Worm (Caenorhabditis elegans) whole organism, mixed stage, embryonic: ENCODE results near the gene C10A4.1.

ENCODE experiments used
- lin-13 ChIP-seq: fragments of 150-350 bp; optimal IDR thresholded peaks from 2 replicates; lab custom pipeline; 2014; ENCODE audit warnings: missing biosample characterization, missing genetic modification characterization
- nhr-237 ChIP-seq: fragments of 150-350 bp; optimal IDR thresholded peaks from 2 replicates; lab custom pipeline; 2014; ENCODE audit warnings: missing biosample characterization, missing genetic modification characterization
- nhr-28 ChIP-seq: fragments of 150-350 bp; optimal IDR thresholded peaks from 2 replicates; lab custom pipeline; 2014; ENCODE audit warnings: missing biosample characterization, missing genetic modification characterization
- snpc-4 ChIP-seq: fragments of 150-350 bp; optimal IDR thresholded peaks from 2 replicates; lab custom pipeline; 2014; ENCODE audit warnings: missing biosample characterization, missing genetic modification characterization
- tbx-8 ChIP-seq: fragments of 200-800 bp; sonication (Bioruptor generic); optimal IDR thresholded peaks from 2 replicates; lab custom pipeline; 2018; ENCODE audit warnings: mild to moderate bottlenecking, missing genetic modification characterization, moderate library complexity, missing compliant biosample characterization
- unc-39 ChIP-seq: fragments of 150-350 bp; optimal IDR thresholded peaks from 2 replicates; lab custom pipeline; 2014; ENCODE audit warnings: missing biosample characterization, missing genetic modification characterization
- unc-62 ChIP-seq: fragments of 150-350 bp; optimal IDR thresholded peaks from 2 replicates; lab custom pipeline; 2014; ENCODE audit warnings: missing biosample characterization, missing genetic modification reagents, missing genetic modification characterization

DNA sequence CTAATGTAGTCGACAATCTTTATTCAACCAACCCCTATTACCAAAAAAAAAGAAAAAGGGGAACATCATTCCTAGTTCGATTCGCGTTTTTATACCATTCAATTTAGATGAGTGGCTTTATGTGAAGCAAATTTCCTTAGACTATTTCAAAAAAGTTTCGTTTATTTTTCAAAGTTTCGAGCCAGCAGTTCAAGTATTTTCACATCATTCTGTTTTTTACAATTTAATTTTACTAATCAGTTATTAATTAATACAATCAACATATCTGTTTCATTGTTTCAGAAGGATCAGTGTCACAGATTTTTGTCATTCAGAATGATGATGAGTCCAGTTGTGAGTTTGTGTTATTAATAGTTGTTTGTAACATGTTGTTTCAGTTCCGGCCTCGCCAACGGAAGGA, 6.2 kb upstream of the C10A4.1 start, which contains the start of gene C10A4.2:
- TF ChIP-seq nhr-28 (tag; lab: Kevin White, UChicago) (no peak), snpc-4 (tag; lab: Kevin White, UChicago) (no peak), unc-62 (GFP tag; lab: Kevin White, UChicago) (no peak), lin-13 (tag; lab: Kevin White, UChicago) (no peak), unc-39 (tag; lab: Kevin White, UChicago) (no peak), nhr-237 (tag; lab: Kevin White, UChicago) (no peak), tbx-8 (GFP tag; lab: Kevin White, UChicago) (no peak)
